Fruit fly (Drosophila melanogaster) whole organism, embryonic: ENCODE results near the gene CycA.

Source experiments
- Ada2b ChIP-seq: fragments of 200-800 bp; sonication (Bioruptor generic); IDR thresholded peaks from 2 replicates; pipeline ENCODE4 v1.3.6; 2022; ENCODE audit warnings: missing biosample characterization, missing genetic modification characterization
- B-H1 ChIP-seq: fragments of 200-800 bp; sonication (Bioruptor generic); IDR thresholded peaks from 3 replicates; pipeline ENCODE4 v1.3.6; 2022; ENCODE audit warnings: missing biosample characterization, missing genetic modification characterization
- BEAF-32 ChIP-seq: fragments of 200-800 bp; sonication (Bioruptor generic); optimal IDR thresholded peaks from 3 replicates; lab custom pipeline; 2017; ENCODE audit warnings: missing biosample characterization, missing genetic modification characterization, mild to moderate bottlenecking, moderate library complexity, missing genetic modification reagents
- CG10431 ChIP-seq: fragments of 200-800 bp; sonication (Bioruptor generic); optimal IDR thresholded peaks from 3 replicates; lab custom pipeline; 2018; ENCODE audit warnings: missing biosample characterization, mild to moderate bottlenecking, missing genetic modification characterization
- CG11723 ChIP-seq: fragments of 200-800 bp; sonication (Bioruptor generic); optimal IDR thresholded peaks from 2 replicates; lab custom pipeline; 2017; ENCODE audit warnings: missing biosample characterization, mild to moderate bottlenecking, missing genetic modification characterization
- CG12299 ChIP-seq: fragments of 200-800 bp; sonication (Bioruptor generic); optimal IDR thresholded peaks from 2 replicates; lab custom pipeline; 2018; ENCODE audit warnings: missing biosample characterization, mild to moderate bottlenecking, missing genetic modification characterization
- CG12391 ChIP-seq: fragments of 200-800 bp; sonication (Bioruptor generic); optimal IDR thresholded peaks from 3 replicates; lab custom pipeline; 2018; ENCODE audit warnings: missing biosample characterization, mild to moderate bottlenecking, missing genetic modification characterization, moderate library complexity
- CG12744 ChIP-seq: fragments of 200-800 bp; sonication (Bioruptor generic); optimal IDR thresholded peaks from 2 replicates; lab custom pipeline; 2016; ENCODE audit warnings: missing biosample characterization, missing genetic modification characterization
- CG13287 ChIP-seq: fragments of 200-800 bp; sonication (Bioruptor generic); IDR thresholded peaks from 2 replicates; pipeline ENCODE4 v1.3.6; 2022; ENCODE audit warnings: missing biosample characterization, missing genetic modification characterization; ENCODE audit not compliant: partially characterized antibody
- CG15601 ChIP-seq: fragments of 200-800 bp; sonication (Bioruptor generic); optimal IDR thresholded peaks from 3 replicates; lab custom pipeline; 2019; ENCODE audit warnings: missing biosample characterization, mild to moderate bottlenecking, missing genetic modification characterization, moderate library complexity
- CG1792 ChIP-seq: fragments of 200-800 bp; sonication (Bioruptor generic); optimal IDR thresholded peaks from 2 replicates; lab custom pipeline; 2016; ENCODE audit warnings: missing biosample characterization, missing genetic modification characterization
- CG18011 ChIP-seq: fragments of 200-800 bp; sonication (Bioruptor generic); optimal IDR thresholded peaks from 2 replicates; lab custom pipeline; 2017; ENCODE audit warnings: missing biosample characterization, missing genetic modification characterization, mild to moderate bottlenecking, moderate library complexity, missing genotype
- CG18619 ChIP-seq: fragments of 200-800 bp; sonication (Bioruptor generic); optimal IDR thresholded peaks from 3 replicates; lab custom pipeline; 2017; ENCODE audit warnings: missing biosample characterization, mild to moderate bottlenecking, missing genetic modification characterization
- CG2120 ChIP-seq: fragments of 200-800 bp; sonication (Bioruptor generic); optimal IDR thresholded peaks from 3 replicates; lab custom pipeline; 2016; ENCODE audit warnings: missing biosample characterization, missing genetic modification characterization
- CG34376 ChIP-seq: fragments of 200-800 bp; sonication (Bioruptor generic); optimal IDR thresholded peaks from 2 replicates; lab custom pipeline; 2018; ENCODE audit warnings: missing biosample characterization, mild to moderate bottlenecking, missing genetic modification characterization
- CG4328 ChIP-seq: fragments of 200-800 bp; sonication (Bioruptor generic); optimal IDR thresholded peaks from 3 replicates; lab custom pipeline; 2017; ENCODE audit warnings: missing biosample characterization, missing genetic modification reagents, missing genetic modification characterization
- CG4360 ChIP-seq: fragments of 200-800 bp; sonication (Bioruptor generic); IDR thresholded peaks from 2 replicates; pipeline ENCODE4 v1.3.6; 2022; ENCODE audit warnings: missing biosample characterization, missing genetic modification characterization
- CG6689 ChIP-seq: fragments of 200-800 bp; sonication (Bioruptor generic); IDR thresholded peaks from 2 replicates; pipeline ENCODE4 v1.3.6; 2022; ENCODE audit warnings: missing biosample characterization, missing genetic modification characterization
- CG6765 ChIP-seq: fragments of 200-800 bp; sonication (Bioruptor generic); optimal IDR thresholded peaks from 3 replicates; lab custom pipeline; 2017; ENCODE audit warnings: missing biosample characterization, mild to moderate bottlenecking, missing genetic modification characterization
- CG8478 ChIP-seq: fragments of >200 bp; optimal IDR thresholded peaks from 2 replicates; lab custom pipeline; 2018
- CG9727 ChIP-seq: fragments of 200-800 bp; sonication (Bioruptor generic); optimal IDR thresholded peaks from 3 replicates; lab custom pipeline; 2017; ENCODE audit warnings: missing biosample characterization, mild to moderate bottlenecking, missing genetic modification characterization
- CrebB ChIP-seq: fragments of 200-800 bp; sonication (Bioruptor generic); optimal IDR thresholded peaks from 3 replicates; lab custom pipeline; 2018; ENCODE audit warnings: missing biosample characterization, mild to moderate bottlenecking, missing genetic modification characterization
- Ets65A ChIP-seq: fragments of 200-800 bp; sonication (Bioruptor generic); peaks from one replicate; lab custom pipeline; 2016; ENCODE audit warnings: missing biosample characterization, missing genetic modification characterization
- H2.0 ChIP-seq: fragments of 200-800 bp; sonication (Bioruptor generic); IDR thresholded peaks from 2 replicates; pipeline ENCODE4 v1.3.6; 2022; ENCODE audit warnings: missing biosample characterization, missing genetic modification characterization
- HHEX ChIP-seq: fragments of 200-800 bp; sonication (Bioruptor generic); optimal IDR thresholded peaks from 3 replicates; lab custom pipeline; 2017; ENCODE audit warnings: missing biosample characterization, mild to moderate bottlenecking, missing genetic modification characterization, missing genetic modification reagents
- HLH4C ChIP-seq: fragments of 200-800 bp; sonication (Bioruptor generic); IDR thresholded peaks from 3 replicates; pipeline ENCODE4 v1.3.6; 2022; ENCODE audit warnings: missing biosample characterization, missing genetic modification characterization; ENCODE audit not compliant: partially characterized antibody
- Hey ChIP-seq: fragments of 200-800 bp; sonication (Bioruptor generic); optimal IDR thresholded peaks from 3 replicates; lab custom pipeline; 2018; ENCODE audit warnings: missing biosample characterization, mild to moderate bottlenecking, missing genetic modification characterization
- Hmr ChIP-seq: fragments of 200-800 bp; sonication (Bioruptor generic); optimal IDR thresholded peaks from 3 replicates; lab custom pipeline; 2017; ENCODE audit warnings: mild to moderate bottlenecking, missing biosample characterization, missing genetic modification reagents, missing genetic modification characterization
- NFAT ChIP-seq: fragments of 200-800 bp; sonication (Bioruptor generic); IDR thresholded peaks from 2 replicates; pipeline ENCODE4 v1.3.6; 2022; ENCODE audit warnings: missing biosample characterization, missing genetic modification characterization
- Neu2 ChIP-seq: fragments of 200-800 bp; sonication (Bioruptor generic); optimal IDR thresholded peaks from 3 replicates; lab custom pipeline; 2016; ENCODE audit warnings: missing biosample characterization, missing genetic modification characterization, borderline replicate concordance
- Opbp ChIP-seq: fragments of 200-800 bp; sonication (Bioruptor generic); IDR thresholded peaks from 3 replicates; pipeline ENCODE4 v1.3.6; 2022; ENCODE audit warnings: missing biosample characterization, missing genetic modification characterization; ENCODE audit not compliant: partially characterized antibody
- Rfx ChIP-seq: fragments of 200-800 bp; sonication (Bioruptor generic); IDR thresholded peaks from 2 replicates; pipeline ENCODE4 v1.3.6; 2022; ENCODE audit warnings: missing biosample characterization, missing genetic modification characterization
- Sin3A ChIP-seq: fragments of >200 bp; optimal IDR thresholded peaks from 2 replicates; lab custom pipeline; 2018
- Sox102F ChIP-seq: fragments of 200-800 bp; sonication (Bioruptor generic); optimal IDR thresholded peaks from 2 replicates; lab custom pipeline; 2018; ENCODE audit warnings: missing biosample characterization, mild to moderate bottlenecking, missing genetic modification characterization, moderate library complexity
- Sry-δ ChIP-seq: fragments of 200-800 bp; sonication (Bioruptor generic); optimal IDR thresholded peaks from 2 replicates; lab custom pipeline; 2016; ENCODE audit warnings: missing biosample characterization, missing genetic modification characterization
- crp ChIP-seq, 2 experiments: fragments of 200-800 bp; sonication (Bioruptor generic); optimal IDR thresholded peaks; 2 replicates in 1 of 2; 3 replicates in 1 of 2; lab custom pipeline; 2017; ENCODE audit warnings: missing biosample characterization in 2 of 2, missing genetic modification characterization in 2 of 2, mild to moderate bottlenecking in 1 of 2, moderate library complexity in 1 of 2
- exex ChIP-seq: fragments of 200-800 bp; sonication (Bioruptor generic); optimal IDR thresholded peaks from 4 replicates; lab custom pipeline; 2018; ENCODE audit warnings: missing biosample characterization, mild to moderate bottlenecking, missing genetic modification characterization, moderate library complexity
- gfzf ChIP-seq: fragments of 200-800 bp; sonication (Bioruptor generic); optimal IDR thresholded peaks from 2 replicates; lab custom pipeline; 2016; ENCODE audit warnings: missing biosample characterization, mild to moderate bottlenecking, missing genetic modification characterization, moderate library complexity
- h ChIP-seq: fragments of >200 bp; optimal IDR thresholded peaks from 2 replicates; lab custom pipeline; 2017
- hbn ChIP-seq: fragments of 200-800 bp; sonication (Bioruptor generic); IDR thresholded peaks from 2 replicates; pipeline ENCODE4 v1.3.6; 2022; ENCODE audit warnings: missing biosample characterization, missing genetic modification characterization; ENCODE audit not compliant: partially characterized antibody
- lbe ChIP-seq: fragments of 200-800 bp; sonication (Bioruptor generic); optimal IDR thresholded peaks from 2 replicates; lab custom pipeline; 2016; ENCODE audit warnings: missing biosample characterization, mild to moderate bottlenecking, missing genetic modification characterization
- luna ChIP-seq: fragments of 200-800 bp; sonication (Bioruptor generic); optimal IDR thresholded peaks from 2 replicates; lab custom pipeline; 2016; ENCODE audit warnings: missing biosample characterization, missing genetic modification characterization
- nau ChIP-seq: fragments of 200-800 bp; sonication (Bioruptor generic); optimal IDR thresholded peaks from 3 replicates; lab custom pipeline; 2017; ENCODE audit warnings: missing biosample characterization, mild to moderate bottlenecking, missing genetic modification characterization, missing genetic modification reagents
- nmo ChIP-seq: fragments of 200-800 bp; sonication (Bioruptor generic); optimal IDR thresholded peaks from 2 replicates; lab custom pipeline; 2018; ENCODE audit warnings: missing biosample characterization, mild to moderate bottlenecking, missing genetic modification characterization, moderate library complexity
- oc ChIP-seq: fragments of 200-800 bp; sonication (Bioruptor generic); optimal IDR thresholded peaks from 2 replicates; lab custom pipeline; 2018; ENCODE audit warnings: missing biosample characterization, mild to moderate bottlenecking, missing genetic modification characterization, moderate library complexity
- onecut ChIP-seq: fragments of 200-800 bp; sonication (Bioruptor generic); IDR thresholded peaks from 2 replicates; pipeline ENCODE4 v1.3.6; 2022; ENCODE audit warnings: missing biosample characterization, missing genetic modification characterization
- pho ChIP-seq: fragments of 200-800 bp; sonication (Bioruptor generic); optimal IDR thresholded peaks from 2 replicates; lab custom pipeline; 2016; ENCODE audit warnings: missing biosample characterization, missing genetic modification characterization
- ro ChIP-seq: fragments of 200-800 bp; sonication (Bioruptor generic); IDR thresholded peaks from 2 replicates; pipeline ENCODE4 v1.3.6; 2022; ENCODE audit warnings: missing biosample characterization, missing genetic modification characterization
- tx ChIP-seq: fragments of 200-800 bp; sonication (Bioruptor generic); optimal IDR thresholded peaks from 2 replicates; lab custom pipeline; 2016; ENCODE audit warnings: missing biosample characterization, missing genetic modification characterization
- wdn ChIP-seq: fragments of 200-800 bp; sonication (Bioruptor generic); IDR thresholded peaks from 2 replicates; pipeline ENCODE4 v1.3.6; 2022; ENCODE audit warnings: missing biosample characterization, missing genetic modification characterization

Gene CycA

DNA sequence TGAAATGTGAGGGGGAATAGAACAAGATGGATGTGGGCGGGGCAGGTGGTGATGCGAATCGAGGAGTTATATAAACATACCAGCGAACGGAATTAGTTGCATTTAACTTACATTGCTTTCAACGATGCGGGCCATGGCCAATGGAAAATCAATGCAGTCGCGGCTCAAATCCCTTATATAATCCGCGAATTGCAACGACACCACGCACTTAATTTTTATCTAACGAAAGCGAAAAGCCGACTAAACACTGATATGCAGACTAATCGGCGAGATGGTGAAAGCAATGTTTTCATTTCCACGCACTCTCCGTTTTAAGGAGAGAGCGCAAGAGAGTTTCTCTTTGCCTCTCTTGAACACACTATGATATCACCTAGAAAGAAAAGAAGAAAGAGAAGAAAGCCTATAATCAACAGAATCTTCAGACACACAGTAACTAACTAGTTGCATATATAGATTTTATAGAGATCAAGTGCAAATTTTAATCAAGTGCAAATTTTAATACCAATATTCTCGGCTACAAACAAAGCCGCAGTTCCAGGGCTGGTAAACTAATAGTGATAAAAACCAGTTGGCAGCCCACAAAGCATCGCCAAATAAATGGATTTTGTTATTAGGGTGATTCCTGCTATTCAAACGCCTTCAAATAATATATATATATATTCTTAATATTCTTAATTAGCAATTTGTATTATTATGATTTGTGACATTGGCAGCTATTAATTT, 11.5 kb downstream of the CycA start, which contains the start of the genes CG11597 and CG5946 (continued):
- TF ChIP-seq CG34376 (GFP tag; lab: Kevin White, UChicago) (peak; percentile 6), Ets65A (GFP tag; lab: Kevin White, UChicago) (no peak), h (no peak), HLH4C (GFP tag; lab: Robert Waterston, UW) (no peak), Sry-δ (GFP tag; lab: Kevin White, UChicago) (peak; percentile 41), gfzf (GFP tag; lab: Kevin White, UChicago) (no peak), luna (GFP tag; lab: Kevin White, UChicago) (no peak), hbn (GFP tag; lab: Robert Waterston, UW) (peak; percentile 41; the same call in 1 of the 2 replicates), CG4360 (no peak), ro (no peak), CG11723 (no peak), CG2120 (GFP tag; lab: Kevin White, UChicago) (no peak), Hey (no peak), CG13287 (GFP tag; lab: Robert Waterston, UW) (peak; percentile 32), wdn (GFP tag; lab: Robert Waterston, UW) (no peak), pho (no peak), NFAT (GFP tag; lab: Robert Waterston, UW) (peak; percentile 35; the same call in 1 of the 2 replicates), CG10431 (GFP tag; lab: Kevin White, UChicago) (no peak), H2.0 (no peak), crp (GFP tag; optimal IDR thresholded peaks at IDR 0.05; lab: Kevin White, UChicago) (no peak), Sin3A (lab: Kevin White, UChicago) (peak; percentile 3), CG9727 (GFP tag; lab: Kevin White, UChicago) (no peak), CG18011 (GFP tag; lab: Kevin White, UChicago) (no peak), CG12299 (tag; lab: Kevin White, UChicago) (no peak), onecut (GFP tag; lab: Robert Waterston, UW) (peak; percentile 45), Hmr (GFP tag; lab: Kevin White, UChicago) (no peak), CrebB (no peak), CG4328 (no peak), CG18619 (GFP tag; lab: Kevin White, UChicago) (no peak), CG12391 (tag; lab: Kevin White, UChicago) (peak; percentile 60), BEAF-32 (no peak), Rfx (GFP tag; lab: Robert Waterston, UW) (0 out of 2 replicates have a peak, but pooled peaks have one; percentile 6), CG1792 (no peak), CG12744 (GFP tag; lab: Kevin White, UChicago) (no peak), Neu2 (no peak), oc (no peak), CG6765 (GFP tag; lab: Kevin White, UChicago) (no peak), CG6689 (GFP tag; lab: Robert Waterston, UW) (no peak), CG15601 (tag; lab: Kevin White, UChicago) (no peak), Ada2b (GFP tag; lab: Robert Waterston, UW) (no peak; the same call in 1 of the 2 replicates), nau (GFP tag; lab: Kevin White, UChicago) (no peak), CG8478 (no peak), nmo (GFP tag; lab: Kevin White, UChicago) (no peak), Opbp (GFP tag; lab: Robert Waterston, UW) (peak; percentile 21; the same call in 1 of the 3 replicates), Sox102F (GFP tag; lab: Kevin White, UChicago) (no peak), tx (no peak), lbe (GFP tag; lab: Kevin White, UChicago) (peak; percentile 7), B-H1 (GFP tag; lab: Robert Waterston, UW) (no peak), HHEX (GFP tag; lab: Kevin White, UChicago) (no peak), exex (tag; lab: Kevin White, UChicago) (no peak)
